Fruit fly (Drosophila melanogaster): ENCODE measurements around the gene Nepl9.

dm6 chr2L:16787548-16787947 is 49.5 kb downstream of the Nepl9 start:
- TF ChIP-seq CG7368 (GFP tag; optimal IDR thresholded peaks at IDR 0.05): no peak
- no peak for TF ChIP-seq achi (GFP tag; optimal IDR thresholded peaks at IDR 0.05)
